Worm (Caenorhabditis elegans): ENCODE results near the gene str-96.
"Not testable (repeated sequence)": the region's sequence is repeated elsewhere in the genome, so short reads cannot be mapped to it uniquely, and the experiment has no call there.

str-96 gene

ce11 chrV:15293865-15294264, at the start of gene str-96:
Gene str-96, minus strand, starts transcription at chrV:15293965.
- TF ChIP-seq W03F9.2 (tag; optimal IDR thresholded peaks at IDR 0.05), result no peak
- TF ChIP-seq him-1 (tag; optimal IDR thresholded peaks at IDR 0.05), result no peak
- no peak for TF ChIP-seq dao-5 (tag; optimal IDR thresholded peaks at IDR 0.05)

ce11 chrV:15341404-15341803, 47.6 kb upstream of the str-96 start, which contains the start of gene clec-229:
Gene clec-229, minus strand, starts transcription at chrV:15341504.
- no peak for TF ChIP-seq dao-5 (tag; optimal IDR thresholded peaks at IDR 0.05)
- no peak for TF ChIP-seq him-1 (tag; optimal IDR thresholded peaks at IDR 0.05)
- no peak for TF ChIP-seq W03F9.2 (tag; optimal IDR thresholded peaks at IDR 0.05)

ce11 chrV:15339363-15339762, 45.6 kb upstream of the str-96 start, which contains the start of gene clec-228:
Gene clec-228, minus strand, starts transcription at chrV:15339463.
- TF ChIP-seq dao-5 (tag; optimal IDR thresholded peaks at IDR 0.05) (no peak), him-1 (tag; optimal IDR thresholded peaks at IDR 0.05) (no peak), W03F9.2 (tag; optimal IDR thresholded peaks at IDR 0.05) (no peak)

- no peak for TF ChIP-seq him-1 (tag; optimal IDR thresholded peaks at IDR 0.05)
- no peak for TF ChIP-seq dao-5 (tag; optimal IDR thresholded peaks at IDR 0.05)
- no peak for TF ChIP-seq W03F9.2 (tag; optimal IDR thresholded peaks at IDR 0.05)
Observed at ce11 chrV:15337405-15337804, 43.6 kb upstream of the str-96 start, which contains the start of gene wrt-7. Gene wrt-7, minus strand, starts transcription at chrV:15337505.

ce11 chrV:15332851-15333250, 39.1 kb upstream of the str-96 start, which contains the start of gene srw-113:
Gene srw-113, plus strand, starts transcription at chrV:15333151.
- TF ChIP-seq dao-5 (tag; optimal IDR thresholded peaks at IDR 0.05) (no peak), W03F9.2 (tag; optimal IDR thresholded peaks at IDR 0.05) (no peak), him-1 (tag; optimal IDR thresholded peaks at IDR 0.05) (no peak)

ce11 chrV:15330314-15330713, 36.5 kb upstream of the str-96 start, which contains the start of gene srh-295:
Gene srh-295, plus strand, starts transcription at chrV:15330614.
- TF ChIP-seq dao-5 (tag; optimal IDR thresholded peaks at IDR 0.05) (no peak), W03F9.2 (tag; optimal IDR thresholded peaks at IDR 0.05) (no peak), him-1 (tag; optimal IDR thresholded peaks at IDR 0.05) (no peak)

ce11 chrV:15327745-15328447, 34.1 kb upstream of the str-96 start, which contains the start of gene ZK1037.6:
Gene ZK1037.6, minus strand, starts transcription at chrV:15327795.
- no peak for TF ChIP-seq him-1 (tag; optimal IDR thresholded peaks at IDR 0.05)

- no peak for TF ChIP-seq W03F9.2 (tag; optimal IDR thresholded peaks at IDR 0.05)
- TF ChIP-seq him-1 (tag; optimal IDR thresholded peaks at IDR 0.05), result no peak
- no peak for TF ChIP-seq dao-5 (tag; optimal IDR thresholded peaks at IDR 0.05)
Observed at ce11 chrV:15323417-15323816, 29.7 kb upstream of the str-96 start.

- not testable (repeated sequence) for TF ChIP-seq W03F9.2, him-1, dao-5 (tag; optimal IDR thresholded peaks at IDR 0.05)
Observed at ce11 chrV:15322653-15323052, 28.9 kb upstream of the str-96 start, which contains the start of gene nhr-247. Gene nhr-247, plus strand, starts transcription at chrV:15322982.

ce11 chrV:15318638-15319037, 24.9 kb upstream of the str-96 start, which contains the start of gene nhr-291:
Gene nhr-291, plus strand, starts transcription at chrV:15318961.
- TF ChIP-seq W03F9.2 (tag; optimal IDR thresholded peaks at IDR 0.05), result no peak
- TF ChIP-seq dao-5 (tag; optimal IDR thresholded peaks at IDR 0.05), result no peak
- no peak for TF ChIP-seq him-1 (tag; optimal IDR thresholded peaks at IDR 0.05)

ce11 chrV:15315827-15316527, 22.2 kb upstream of the str-96 start, which contains the start of the genes srt-22 and nhr-246:
Gene srt-22, minus strand, starts transcription at chrV:15315927.
Gene nhr-246, plus strand, starts transcription at chrV:15316477.
- TF ChIP-seq him-1 (tag; optimal IDR thresholded peaks at IDR 0.05), result no peak
- TF ChIP-seq dao-5 (tag; optimal IDR thresholded peaks at IDR 0.05), result no peak
- TF ChIP-seq W03F9.2 (tag; optimal IDR thresholded peaks at IDR 0.05), result no peak

ce11 chrV:15313529-15313928, 19.8 kb upstream of the str-96 start:
- TF ChIP-seq dao-5 (tag; optimal IDR thresholded peaks at IDR 0.05), result no peak
- no peak for TF ChIP-seq W03F9.2 (tag; optimal IDR thresholded peaks at IDR 0.05)
- no peak for TF ChIP-seq him-1 (tag; optimal IDR thresholded peaks at IDR 0.05)

- no peak for TF ChIP-seq W03F9.2 (tag; optimal IDR thresholded peaks at IDR 0.05)
- TF ChIP-seq dao-5 (tag; optimal IDR thresholded peaks at IDR 0.05), result no peak
Observed at ce11 chrV:15310780-15311179, 17.0 kb upstream of the str-96 start, which contains the start of gene irld-62. Gene irld-62, plus strand, starts transcription at chrV:15311080.

- no peak for TF ChIP-seq him-1 (tag; optimal IDR thresholded peaks at IDR 0.05)
- TF ChIP-seq dao-5 (tag; optimal IDR thresholded peaks at IDR 0.05), result no peak
- TF ChIP-seq W03F9.2 (tag; optimal IDR thresholded peaks at IDR 0.05), result no peak
Observed at ce11 chrV:15309011-15309410, 15.2 kb upstream of the str-96 start, which contains the start of gene srz-10. Gene srz-10, minus strand, starts transcription at chrV:15309098.

All from whole organism, L4/young adult.